Fruit fly (Drosophila melanogaster): ENCODE results near the gene CG11811.

- no peak for TF ChIP-seq h (optimal IDR thresholded peaks at IDR 0.05)
- no peak for TF ChIP-seq psq (optimal IDR thresholded peaks at IDR 0.05)
- no peak for TF ChIP-seq Sin3A (optimal IDR thresholded peaks at IDR 0.05)
These were observed 49.2 kb upstream of the CG11811 start, which contains the start of gene CG14154 for dm6 chr3L:10641589-10641988.

Measured in Kc167 (cell line).